Fruit fly (Drosophila melanogaster): ENCODE results near the gene CG17195.

Gene CG17195

dm6 chr3R:25806145-25806544 lies 29.1 kb upstream of the CG17195 start, which contains the start of gene BG642167:
BG642167 (plus strand) TSS chr3R:25806445.
- TF ChIP-seq CG6163 (GFP tag; IDR thresholded peaks at IDR 0.05) (no peak), CG11902 (GFP tag; optimal IDR thresholded peaks at IDR 0.05) (no peak), CG6792 (GFP tag; optimal IDR thresholded peaks at IDR 0.05) (no peak)

- TF ChIP-seq Eip75B (GFP tag; optimal IDR thresholded peaks at IDR 0.05) (no peak), CG6792 (GFP tag; optimal IDR thresholded peaks at IDR 0.05) (no peak), vri (GFP tag; optimal IDR thresholded peaks at IDR 0.05) (no peak), CG1621 (tag; optimal IDR thresholded peaks at IDR 0.05) (no peak), Hr4 (GFP tag; optimal IDR thresholded peaks at IDR 0.05) (no peak), net (GFP tag; optimal IDR thresholded peaks at IDR 0.05) (no peak), CG34406 (GFP tag; optimal IDR thresholded peaks at IDR 0.05) (no peak), CG7368 (GFP tag; optimal IDR thresholded peaks at IDR 0.05) (no peak)
Measured at dm6 chr3R:25791807-25792206, 14.8 kb upstream of the CG17195 start.

dm6 chr3R:25790371-25790770 lies 13.4 kb upstream of the CG17195 start, which contains the start of gene CG31093:
CG31093 (minus strand) TSS chr3R:25790471.
- TF ChIP-seq Sox15 (GFP tag; optimal IDR thresholded peaks at IDR 0.05) (no peak), spab (GFP tag; optimal IDR thresholded peaks at IDR 0.05) (no peak), svp (GFP tag) (no peak), Hr38 (GFP tag; optimal IDR thresholded peaks at IDR 0.05) (no peak), lz (GFP tag; optimal IDR thresholded peaks at IDR 0.05) (no peak), net (GFP tag; optimal IDR thresholded peaks at IDR 0.05) (no peak), CG15336 (GFP tag; IDR thresholded peaks at IDR 0.05) (no peak), cyc (GFP tag; optimal IDR thresholded peaks at IDR 0.05) (no peak), CG7368 (GFP tag; optimal IDR thresholded peaks at IDR 0.05) (no peak)

DNA sequence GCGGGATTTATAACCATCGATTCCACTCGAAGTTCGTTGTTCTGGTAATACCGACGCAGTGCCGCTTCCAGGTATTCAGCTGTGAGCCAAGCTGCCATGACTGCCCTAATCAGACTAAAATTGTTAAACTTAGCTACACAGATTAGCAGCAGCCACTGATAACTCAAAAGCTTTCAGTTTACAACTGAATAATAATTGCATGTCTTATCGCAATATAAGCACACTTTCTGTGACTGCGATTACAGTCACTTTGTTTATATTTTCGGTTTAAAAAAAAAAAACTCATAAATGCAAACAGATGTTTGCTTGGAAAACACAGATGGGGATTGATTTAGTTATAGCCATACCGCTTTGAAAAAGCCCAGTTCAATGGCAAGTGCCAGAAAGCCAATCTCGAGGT lies 12.4 kb upstream of the CG17195 start, which contains the start of gene CG31380:
TSS of gene CG31380 (minus strand) at position 101 of the 400 bp plus-strand sequence.
- TF ChIP-seq Blimp-1 (GFP tag; optimal IDR thresholded peaks at IDR 0.05) (no peak), acj6 (GFP tag; optimal IDR thresholded peaks at IDR 0.05) (no peak), fkh (GFP tag; optimal IDR thresholded peaks at IDR 0.05) (no peak), Eip75B (GFP tag; optimal IDR thresholded peaks at IDR 0.05) (no peak), eg (GFP tag; IDR thresholded peaks at IDR 0.05) (no peak), Hr4 (GFP tag; optimal IDR thresholded peaks at IDR 0.05) (no peak), CG32006 (GFP tag; optimal IDR thresholded peaks at IDR 0.05) (no peak)

dm6 chr3R:25787198-25787597 lies 10.2 kb upstream of the CG17195 start, which contains the start of gene CG4960:
CG4960 (minus strand) TSS chr3R:25787298.
- no peak for TF ChIP-seq Eip93F (GFP tag; optimal IDR thresholded peaks at IDR 0.05)
- no peak for TF ChIP-seq eg (GFP tag; IDR thresholded peaks at IDR 0.05)
- TF ChIP-seq CG6163 (GFP tag; IDR thresholded peaks at IDR 0.05) = no peak
- TF ChIP-seq Hr38 (GFP tag; optimal IDR thresholded peaks at IDR 0.05) = no peak
- no peak for TF ChIP-seq fd59A (GFP tag; optimal IDR thresholded peaks at IDR 0.05)
- no peak for TF ChIP-seq CG6808 (GFP tag; optimal IDR thresholded peaks at IDR 0.05)
- TF ChIP-seq CG8632 (GFP tag; optimal IDR thresholded peaks at IDR 0.05) = no peak
- TF ChIP-seq net (GFP tag; optimal IDR thresholded peaks at IDR 0.05) = no peak
- no peak for TF ChIP-seq Sox15 (GFP tag; optimal IDR thresholded peaks at IDR 0.05)
- TF ChIP-seq salr (GFP tag; optimal IDR thresholded peaks at IDR 0.05) = no peak
- no peak for TF ChIP-seq CG16779 (tag; optimal IDR thresholded peaks at IDR 0.05)
- TF ChIP-seq esn (GFP tag; optimal IDR thresholded peaks at IDR 0.05) = no peak
- no peak for TF ChIP-seq CG8319 (GFP tag; optimal IDR thresholded peaks at IDR 0.05)
- no peak for TF ChIP-seq Gug (GFP tag; IDR thresholded peaks at IDR 0.05)
- no peak for TF ChIP-seq CG11762 (GFP tag; optimal IDR thresholded peaks at IDR 0.05; ENCODE audit: insufficient read depth)
- TF ChIP-seq CG9139 (GFP tag; optimal IDR thresholded peaks at IDR 0.05) = no peak
- no peak for TF ChIP-seq Hr4 (GFP tag; optimal IDR thresholded peaks at IDR 0.05)
- no peak for TF ChIP-seq CG32006 (GFP tag; optimal IDR thresholded peaks at IDR 0.05)
- TF ChIP-seq OdsH (GFP tag; optimal IDR thresholded peaks at IDR 0.05) = no peak
- no peak for TF ChIP-seq CG31627 (GFP tag; optimal IDR thresholded peaks at IDR 0.05)

All from whole organism, prepupa.